Worm (Caenorhabditis elegans) whole organism, L4/young adult: ENCODE results near the gene K01C8.2.

Source experiments
- W03F9.2 ChIP-seq: fragments of 150-350 bp; optimal IDR thresholded peaks from 2 replicates; lab custom pipeline; 2014; ENCODE audit warnings: missing biosample characterization, missing genetic modification characterization
- dao-5 ChIP-seq: sonication (generic microtip); optimal IDR thresholded peaks from 2 replicates; lab custom pipeline; 2016; ENCODE audit warnings: missing genotype, missing genetic modification characterization, moderate library complexity, missing compliant biosample characterization

DNA sequence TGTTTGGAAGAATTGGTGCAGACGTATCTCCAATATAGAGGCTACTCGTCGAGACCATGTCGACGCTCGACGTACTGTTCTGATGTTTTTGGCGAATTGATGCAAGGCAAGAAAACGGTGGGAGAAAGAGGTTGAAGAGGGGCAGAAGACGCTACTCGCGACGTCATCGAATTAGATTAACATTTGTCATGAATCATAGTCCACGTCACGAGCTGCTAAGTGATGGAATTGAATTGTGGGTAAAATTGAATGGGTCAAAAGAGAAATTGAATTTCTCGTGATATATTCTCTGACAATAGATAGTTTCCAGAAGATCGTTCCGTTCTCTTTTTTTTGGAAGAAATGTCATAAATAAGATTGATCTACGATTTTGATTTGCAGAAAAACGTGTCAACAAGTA, 9.6 kb downstream of the K01C8.2 start:
- TF ChIP-seq W03F9.2: no peak
- no peak for TF ChIP-seq dao-5 (tag; lab: Kevin White, UChicago)
